Worm (Caenorhabditis elegans) whole organism, early embryonic: ENCODE measurements around the gene ifbp-1.

Source experiments
- B0310.2 ChIP-seq: sonication (generic microtip); optimal IDR thresholded peaks from 2 replicates; lab custom pipeline; 2016; ENCODE audit warnings: mild to moderate bottlenecking, missing genetic modification characterization, missing compliant biosample characterization
- F13C5.2 ChIP-seq: sonication (generic microtip); optimal IDR thresholded peaks from 2 replicates; lab custom pipeline; 2017; ENCODE audit warnings: mild to moderate bottlenecking, missing genetic modification characterization, inconsistent platforms, missing compliant biosample characterization
- ama-1 ChIP-seq: fragments of 150-350 bp; optimal IDR thresholded peaks from 2 replicates; lab custom pipeline; 2014
- ets-7 ChIP-seq: sonication (generic microtip); optimal IDR thresholded peaks from 2 replicates; lab custom pipeline; 2016; ENCODE audit warnings: missing genotype, missing genetic modification characterization, missing compliant biosample characterization
- hmg-4 ChIP-seq: fragments of 200-800 bp; sonication (Bioruptor generic); optimal IDR thresholded peaks from 2 replicates; lab custom pipeline; 2018; ENCODE audit warnings: mild to moderate bottlenecking, missing genetic modification characterization, missing compliant biosample characterization
- scrt-1 ChIP-seq: fragments of 200-800 bp; sonication (Bioruptor generic); IDR thresholded peaks from 2 replicates; pipeline ENCODE4 v1.3.6; 2022; ENCODE audit warnings: missing genetic modification characterization, missing compliant biosample characterization
- sea-1 ChIP-seq: fragments of 200-800 bp; sonication (Bioruptor generic); conservative IDR thresholded peaks from 2 replicates; pipeline ENCODE4 v1.3.6; 2022; ENCODE audit warnings: missing genetic modification characterization, missing compliant biosample characterization

ce11 chrV:13330919-13331318 is 49.1 kb downstream of the ifbp-1 start, which contains the start of gene nhr-129:
- TF ChIP-seq hmg-4 (no peak), B0310.2 (tag; lab: Kevin White, UChicago) (no peak), ama-1 (lab: Kevin White, UChicago) (no peak), sea-1 (GFP tag; lab: Robert Waterston, UW) (no peak), ets-7 (tag; lab: Kevin White, UChicago) (no peak), scrt-1 (GFP tag; lab: Robert Waterston, UW) (no peak), F13C5.2 (tag; lab: Kevin White, UChicago) (no peak)
